Fruit fly (Drosophila melanogaster) whole organism, prepupa: ENCODE results near the gene bru1.

ENCODE experiments used
- Ets21C ChIP-seq: fragments of 200-800 bp; sonication (Bioruptor generic); optimal IDR thresholded peaks from 3 replicates; lab custom pipeline; 2016; ENCODE audit warnings: missing biosample characterization, missing genetic modification characterization
- Hr39 ChIP-seq: fragments of 200-800 bp; sonication (Bioruptor generic); optimal IDR thresholded peaks from 2 replicates; lab custom pipeline; 2016; ENCODE audit warnings: missing biosample characterization, missing genetic modification characterization
- Lpt ChIP-seq: fragments of 200-800 bp; sonication (Bioruptor generic); optimal IDR thresholded peaks from 3 replicates; lab custom pipeline; 2016; ENCODE audit warnings: missing biosample characterization, missing genetic modification characterization
- fd59A ChIP-seq: fragments of 200-800 bp; sonication (Bioruptor generic); optimal IDR thresholded peaks from 2 replicates; lab custom pipeline; 2017; ENCODE audit warnings: missing biosample characterization, mild to moderate bottlenecking, missing genetic modification characterization, missing genetic modification reagents
- lz ChIP-seq: fragments of 200-800 bp; sonication (Bioruptor generic); optimal IDR thresholded peaks from 3 replicates; lab custom pipeline; 2016; ENCODE audit warnings: missing biosample characterization, missing genetic modification characterization

DNA sequence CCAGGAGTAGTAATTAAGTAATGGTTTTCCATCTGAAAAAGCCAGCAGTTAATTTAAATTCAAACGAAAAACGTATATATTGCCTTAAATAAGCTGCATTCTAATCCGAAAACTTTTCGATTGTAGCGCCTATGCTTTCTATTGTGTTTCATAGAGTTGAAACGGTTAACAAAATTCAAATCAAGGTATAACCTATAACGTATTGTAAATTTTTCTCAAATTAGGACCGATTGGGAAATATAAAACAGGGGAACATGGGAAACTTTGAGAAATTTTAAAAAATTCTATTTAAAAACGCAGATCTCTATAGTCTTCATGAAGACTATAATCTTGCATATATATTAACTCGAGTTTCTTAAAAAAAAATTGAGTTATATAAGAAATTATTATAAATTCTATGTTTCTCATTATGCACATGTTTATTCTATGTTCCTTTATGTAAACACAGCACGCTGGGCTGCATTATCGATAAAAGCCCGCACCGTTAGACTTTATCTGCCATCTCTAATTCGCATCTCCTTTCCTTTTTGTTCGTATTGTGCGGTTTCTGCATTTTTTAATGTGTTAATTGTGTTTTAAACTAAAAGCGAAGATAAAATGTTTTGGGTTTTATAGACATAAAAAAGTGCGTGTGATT is at the start of gene bru1:
- TF ChIP-seq Ets21C (no peak), lz (GFP tag; lab: Kevin White, UChicago) (no peak), Lpt (GFP tag; lab: Kevin White, UChicago) (no peak), Hr39 (no peak), fd59A (no peak)
